Worm (Caenorhabditis elegans) whole organism, L1 larva: ENCODE measurements around the gene C55B6.4.

Source experiments
- C04F5.9 ChIP-seq: sonication (generic microtip); optimal IDR thresholded peaks from 2 replicates; lab custom pipeline; 2016; ENCODE audit warnings: missing genetic modification characterization, missing compliant biosample characterization
- Y116A8C.19 ChIP-seq: sonication (generic microtip); optimal IDR thresholded peaks from 2 replicates; lab custom pipeline; 2016; ENCODE audit warnings: missing compliant biosample characterization, missing genetic modification characterization, borderline replicate concordance
- aha-1 ChIP-seq: fragments of 150-350 bp; optimal IDR thresholded peaks from 2 replicates; lab custom pipeline; 2014; ENCODE audit warnings: missing biosample characterization, missing genetic modification characterization
- aly-2 ChIP-seq: fragments of 150-350 bp; optimal IDR thresholded peaks from 2 replicates; lab custom pipeline; 2014; ENCODE audit warnings: missing biosample characterization, missing genetic modification characterization
- ceh-63 ChIP-seq: fragments of 200-800 bp; sonication (Bioruptor generic); optimal IDR thresholded peaks from 2 replicates; lab custom pipeline; 2018; ENCODE audit warnings: mild to moderate bottlenecking, missing genetic modification characterization, missing compliant biosample characterization
- ceh-82 ChIP-seq, 3 experiments: fragments of 150-350 bp in 1 of 3; sonication (generic microtip) in 2 of 3; optimal IDR thresholded peaks; 2 replicates each; lab custom pipeline; 2014 to 2017; ENCODE audit warnings: missing biosample characterization in 3 of 3, missing genetic modification characterization in 3 of 3
- ceh-88 ChIP-seq: fragments of 200-800 bp; sonication (Bioruptor generic); IDR thresholded peaks from 2 replicates; pipeline ENCODE4 v1.3.6; 2022; ENCODE audit warnings: missing genetic modification characterization, missing compliant biosample characterization
- ces-1 ChIP-seq: fragments of 150-350 bp; optimal IDR thresholded peaks from 2 replicates; lab custom pipeline; 2014; ENCODE audit warnings: missing biosample characterization, missing genetic modification reagents, missing genetic modification characterization
- dsc-1 ChIP-seq: sonication (generic microtip); optimal IDR thresholded peaks from 2 replicates; lab custom pipeline; 2016; ENCODE audit warnings: mild to moderate bottlenecking, missing genetic modification characterization, missing compliant biosample characterization
- elt-2 ChIP-seq: sonication (generic microtip); optimal IDR thresholded peaks from 2 replicates; lab custom pipeline; 2016; ENCODE audit warnings: missing genetic modification characterization, mild to moderate bottlenecking, inconsistent platforms, missing compliant biosample characterization, missing genetic modification reagents
- elt-3 ChIP-seq, 6 experiments: fragments of 150-350 bp in 1 of 6; sonication (generic microtip); optimal IDR thresholded peaks; 2 replicates each; lab custom pipeline; 2017 to 2018; ENCODE audit warnings: missing biosample characterization in 6 of 6, missing genetic modification characterization in 6 of 6, inconsistent platforms in 1 of 6
- fkh-4 ChIP-seq: sonication (generic microtip); optimal IDR thresholded peaks from 2 replicates; lab custom pipeline; 2016; ENCODE audit warnings: missing compliant biosample characterization, missing genetic modification characterization, borderline replicate concordance
- fkh-8 ChIP-seq: sonication (generic microtip); optimal IDR thresholded peaks from 2 replicates; lab custom pipeline; 2016; ENCODE audit warnings: mild to moderate bottlenecking, missing genetic modification characterization, missing compliant biosample characterization
- grh-1 ChIP-seq: fragments of 200-800 bp; sonication (Bioruptor generic); IDR thresholded peaks from 2 replicates; pipeline ENCODE4 v1.3.6; 2022; ENCODE audit warnings: missing genetic modification reagents, missing genetic modification characterization, missing compliant biosample characterization
- hlh-17 ChIP-seq: fragments of 200-800 bp; sonication (Bioruptor generic); optimal IDR thresholded peaks from 2 replicates; lab custom pipeline; 2018; ENCODE audit warnings: missing genetic modification characterization, mild to moderate bottlenecking, missing compliant biosample characterization, moderate library complexity, borderline replicate concordance
- hlh-4 ChIP-seq: sonication (generic microtip); optimal IDR thresholded peaks from 2 replicates; lab custom pipeline; 2016; ENCODE audit warnings: mild to moderate bottlenecking, missing genetic modification characterization, missing compliant biosample characterization
- irx-1 ChIP-seq: sonication (generic microtip); optimal IDR thresholded peaks from 2 replicates; lab custom pipeline; 2016; ENCODE audit warnings: missing genetic modification characterization, missing compliant biosample characterization
- isw-1 ChIP-seq: fragments of 200-800 bp; sonication (Bioruptor generic); IDR thresholded peaks from 2 replicates; pipeline ENCODE4 v1.3.6; 2022; ENCODE audit warnings: missing genetic modification characterization, missing compliant biosample characterization
- jun-1 ChIP-seq: fragments of 150-350 bp; optimal IDR thresholded peaks from 2 replicates; lab custom pipeline; 2014; ENCODE audit warnings: missing biosample characterization, missing genetic modification reagents, missing genetic modification characterization
- lin-14 ChIP-seq: fragments of 200-800 bp; sonication (Bioruptor generic); optimal IDR thresholded peaks from 2 replicates; lab custom pipeline; 2018; ENCODE audit warnings: mild to moderate bottlenecking, missing genetic modification characterization, moderate library complexity, missing compliant biosample characterization
- lin-15B ChIP-seq: fragments of 150-350 bp; sonication (generic microtip); optimal IDR thresholded peaks from 3 replicates; lab custom pipeline; 2014; ENCODE audit warnings: missing biosample characterization, missing genetic modification characterization
- lir-3 ChIP-seq: sonication (generic microtip); optimal IDR thresholded peaks from 2 replicates; lab custom pipeline; 2016; ENCODE audit warnings: mild to moderate bottlenecking, missing genetic modification characterization, moderate library complexity, missing compliant biosample characterization; ENCODE audit not compliant: poor library complexity
- lsy-2 ChIP-seq, 2 experiments: fragments of 150-350 bp; optimal IDR thresholded peaks; 2 replicates each; lab custom pipeline; 2014; ENCODE audit warnings: missing biosample characterization in 2 of 2, missing genetic modification characterization in 2 of 2
- mef-2 ChIP-seq: fragments of 150-350 bp; optimal IDR thresholded peaks from 2 replicates; lab custom pipeline; 2014; ENCODE audit warnings: missing biosample characterization, missing genetic modification characterization
- nhr-11 ChIP-seq: fragments of 150-350 bp; optimal IDR thresholded peaks from 2 replicates; lab custom pipeline; 2014; ENCODE audit warnings: missing biosample characterization, missing genetic modification characterization
- nhr-12 ChIP-seq: sonication (generic microtip); optimal IDR thresholded peaks from 2 replicates; lab custom pipeline; 2017; ENCODE audit warnings: missing biosample characterization, missing genetic modification characterization
- nhr-19 ChIP-seq: fragments of 200-800 bp; sonication (Bioruptor generic); conservative IDR thresholded peaks from 2 replicates; pipeline ENCODE4 v1.3.6; 2022; ENCODE audit warnings: missing genetic modification characterization, missing compliant biosample characterization
- nhr-20 ChIP-seq: sonication (generic microtip); optimal IDR thresholded peaks from 2 replicates; lab custom pipeline; 2016; ENCODE audit warnings: mild to moderate bottlenecking, missing genetic modification characterization, missing compliant biosample characterization
- nhr-237 ChIP-seq: fragments of 150-350 bp; optimal IDR thresholded peaks from 2 replicates; lab custom pipeline; 2014; ENCODE audit warnings: missing biosample characterization, missing genetic modification characterization
- nhr-28 ChIP-seq: fragments of 150-350 bp; optimal IDR thresholded peaks from 2 replicates; lab custom pipeline; 2014; ENCODE audit warnings: missing biosample characterization, missing genetic modification characterization
- nhr-71 ChIP-seq: sonication (generic microtip); optimal IDR thresholded peaks from 2 replicates; lab custom pipeline; 2016; ENCODE audit warnings: mild to moderate bottlenecking, missing genetic modification characterization, moderate library complexity, missing compliant biosample characterization
- nhr-76 ChIP-seq: sonication (generic microtip); optimal IDR thresholded peaks from 2 replicates; lab custom pipeline; 2017; ENCODE audit warnings: missing biosample characterization, missing genetic modification characterization
- nhr-77 ChIP-seq: fragments of 150-350 bp; optimal IDR thresholded peaks from 2 replicates; lab custom pipeline; 2014; ENCODE audit warnings: missing biosample characterization, missing genetic modification characterization
- nhr-84 ChIP-seq: sonication (generic microtip); optimal IDR thresholded peaks from 2 replicates; lab custom pipeline; 2017; ENCODE audit warnings: missing biosample characterization, missing genetic modification characterization
- nhr-85 ChIP-seq: sonication (generic microtip); peaks from one replicate; lab custom pipeline; 2016; ENCODE audit warnings: missing genetic modification characterization, inconsistent platforms, missing compliant biosample characterization
- pqm-1 ChIP-seq: sonication (generic microtip); optimal IDR thresholded peaks from 3 replicates; lab custom pipeline; 2017; ENCODE audit warnings: missing biosample characterization, missing genetic modification characterization
- snpc-4 ChIP-seq: fragments of 150-350 bp; optimal IDR thresholded peaks from 2 replicates; lab custom pipeline; 2014; ENCODE audit warnings: missing biosample characterization, missing genetic modification characterization
- snu-23 ChIP-seq: sonication (generic microtip); optimal IDR thresholded peaks from 2 replicates; lab custom pipeline; 2016; ENCODE audit warnings: missing genetic modification characterization, missing compliant biosample characterization
- sox-4 ChIP-seq: sonication (generic microtip); optimal IDR thresholded peaks from 2 replicates; lab custom pipeline; 2016; ENCODE audit warnings: missing genetic modification characterization, missing compliant biosample characterization
- sptf-1 ChIP-seq: fragments of 150-350 bp; optimal IDR thresholded peaks from 2 replicates; lab custom pipeline; 2014; ENCODE audit warnings: missing biosample characterization, missing genetic modification characterization
- sup-37 ChIP-seq: fragments of 200-800 bp; sonication (Bioruptor generic); optimal IDR thresholded peaks from 2 replicates; lab custom pipeline; 2018; ENCODE audit warnings: mild to moderate bottlenecking, missing genetic modification characterization, missing compliant biosample characterization
- swsn-7 ChIP-seq: sonication (generic microtip); optimal IDR thresholded peaks from 2 replicates; lab custom pipeline; 2016; ENCODE audit warnings: missing genetic modification characterization, missing compliant biosample characterization
- tbx-2 ChIP-seq: sonication (generic microtip); optimal IDR thresholded peaks from 2 replicates; lab custom pipeline; 2016; ENCODE audit warnings: missing genetic modification characterization, missing compliant biosample characterization
- tlp-1 ChIP-seq: fragments of 150-350 bp; optimal IDR thresholded peaks from 2 replicates; lab custom pipeline; 2014; ENCODE audit warnings: missing biosample characterization, missing genetic modification characterization
- unc-62 ChIP-seq: fragments of 150-350 bp; optimal IDR thresholded peaks from 2 replicates; lab custom pipeline; 2014; ENCODE audit warnings: missing biosample characterization, missing genetic modification reagents, missing genetic modification characterization
- vab-15 ChIP-seq: sonication (generic microtip); optimal IDR thresholded peaks from 2 replicates; lab custom pipeline; 2017; ENCODE audit warnings: missing genotype, mild to moderate bottlenecking, missing genetic modification characterization, missing compliant biosample characterization
- xbp-1 ChIP-seq: sonication (generic microtip); optimal IDR thresholded peaks from 2 replicates; lab custom pipeline; 2016; ENCODE audit warnings: missing genetic modification characterization, missing compliant biosample characterization
- zip-4 ChIP-seq: fragments of 200-800 bp; sonication (Bioruptor generic); optimal IDR thresholded peaks from 2 replicates; lab custom pipeline; 2018; ENCODE audit warnings: mild to moderate bottlenecking, missing genetic modification characterization, moderate library complexity, missing compliant biosample characterization
- ztf-4 ChIP-seq: fragments of 150-350 bp; optimal IDR thresholded peaks from 2 replicates; lab custom pipeline; 2014; ENCODE audit warnings: missing biosample characterization, missing genetic modification characterization

C55B6.4 gene

ce11 chrX:7199831-7200414 lies 12.4 kb upstream of the C55B6.4 start, which contains the start of gene C55B6.1:
Gene C55B6.1, plus strand, starts transcription at chrX:7200364.
- no peak for TF ChIP-seq elt-2 (tag; lab: Kevin White, UChicago)
- TF ChIP-seq snpc-4 (tag; lab: Kevin White, UChicago), result no peak
- no peak for TF ChIP-seq aly-2
- TF ChIP-seq lin-15B (tag; lab: Kevin White, UChicago), result no peak
- no peak for TF ChIP-seq isw-1
- no peak for TF ChIP-seq ceh-63 (GFP tag; lab: Kevin White, UChicago)
- no peak for TF ChIP-seq ceh-82 (tag; optimal IDR thresholded peaks at IDR 0.05; lab: Kevin White, UChicago)
- no peak for TF ChIP-seq tbx-2 (tag; lab: Kevin White, UChicago)
- TF ChIP-seq nhr-76, result no peak
- no peak for TF ChIP-seq mef-2 (tag; lab: Kevin White, UChicago)
- TF ChIP-seq grh-1, result no peak
- TF ChIP-seq ztf-4 (tag; lab: Kevin White, UChicago), result no peak
- TF ChIP-seq snu-23 (GFP tag; lab: Kevin White, UChicago), result no peak
- no peak for TF ChIP-seq xbp-1
- TF ChIP-seq sup-37 (GFP tag; lab: Kevin White, UChicago), result no peak
- TF ChIP-seq irx-1 (tag; lab: Kevin White, UChicago), result no peak
- TF ChIP-seq lir-3, result no peak

ce11 chrX:7193894-7194614 lies 6.6 kb upstream of the C55B6.4 start, which contains the start of gene dnj-7:
Gene dnj-7, plus strand, starts transcription at chrX:7194564.
- no peak for TF ChIP-seq pqm-1 (tag; lab: Kevin White, UChicago)
- TF ChIP-seq fkh-4 (tag; lab: Kevin White, UChicago), result no peak
- peak; percentile 81 for TF ChIP-seq lin-14 (GFP tag; lab: Kevin White, UChicago)
- TF ChIP-seq nhr-19, result no peak; the same call in 1 of the 2 replicates
- no peak for TF ChIP-seq ces-1
- no peak for TF ChIP-seq tlp-1
- no peak for TF ChIP-seq sup-37 (GFP tag; lab: Kevin White, UChicago)
- no peak for TF ChIP-seq nhr-28 (tag; lab: Kevin White, UChicago)
- no peak for TF ChIP-seq nhr-237 (tag; lab: Kevin White, UChicago)
- no peak for TF ChIP-seq C04F5.9 (tag; lab: Kevin White, UChicago)
- no peak for TF ChIP-seq nhr-77 (tag; lab: Kevin White, UChicago)
- TF ChIP-seq lin-15B (tag; lab: Kevin White, UChicago), result peak; percentile 18
- no peak for TF ChIP-seq snpc-4 (tag; lab: Kevin White, UChicago)
- peak; percentile 79 for TF ChIP-seq nhr-71
- TF ChIP-seq vab-15 (tag; lab: Kevin White, UChicago), result no peak
- TF ChIP-seq lsy-2 (tag; optimal IDR thresholded peaks at IDR 0.05; lab: Kevin White, UChicago), result peak in 1 of 2 experiments; percentile 42
- TF ChIP-seq hlh-4 (tag; lab: Kevin White, UChicago), result no peak
- TF ChIP-seq Y116A8C.19, result no peak
- TF ChIP-seq irx-1 (tag; lab: Kevin White, UChicago), result peak; percentile 10
- no peak for TF ChIP-seq aha-1 (tag; lab: Kevin White, UChicago)
- no peak for TF ChIP-seq isw-1
- TF ChIP-seq nhr-11 (tag; lab: Kevin White, UChicago), result no peak
- no peak for TF ChIP-seq sptf-1 (tag; lab: Kevin White, UChicago)
- no peak for TF ChIP-seq nhr-84
- TF ChIP-seq jun-1, result no peak
- TF ChIP-seq zip-4 (GFP tag; lab: Kevin White, UChicago), result no peak
- peak; percentile 2 for TF ChIP-seq fkh-8 (tag; lab: Kevin White, UChicago)
- peak in 2 of 6 experiments; percentile 54 to 79 for TF ChIP-seq elt-3 (tag; optimal IDR thresholded peaks at IDR 0.05; lab: Kevin White, UChicago)
- no peak for TF ChIP-seq lir-3
- no peak for TF ChIP-seq unc-62
- peak; percentile 5 for TF ChIP-seq elt-2 (tag; lab: Kevin White, UChicago)
- no peak for TF ChIP-seq ceh-63 (GFP tag; lab: Kevin White, UChicago)
- no peak for TF ChIP-seq nhr-12
- TF ChIP-seq swsn-7 (tag; lab: Kevin White, UChicago), result peak; percentile 59
- peak; percentile 67 for TF ChIP-seq tbx-2 (tag; lab: Kevin White, UChicago)
- peak; percentile 13 for TF ChIP-seq dsc-1 (tag; lab: Kevin White, UChicago)
- TF ChIP-seq nhr-85 (tag; lab: Kevin White, UChicago), result peak; percentile 75
- no peak for TF ChIP-seq hlh-17
- no peak for TF ChIP-seq ceh-82 (tag; optimal IDR thresholded peaks at IDR 0.05; lab: Kevin White, UChicago)
- TF ChIP-seq sox-4 (tag; lab: Kevin White, UChicago), result peak; percentile 8
- TF ChIP-seq nhr-20 (tag; lab: Kevin White, UChicago), result peak; percentile 66
- TF ChIP-seq ceh-88, result no peak
